Worm (Caenorhabditis elegans): Measurements from ENCODE around the gene T05C7.8.

Gene T05C7.8

ce11 chrIV:51219-51618, 25.0 kb upstream of the T05C7.8 start (continued):
- TF ChIP-seq elt-2 (tag; optimal IDR thresholded peaks at IDR 0.05) (peak; percentile 26), nhr-237 (tag; optimal IDR thresholded peaks at IDR 0.05) (peak; percentile 46), aha-1 (tag; optimal IDR thresholded peaks at IDR 0.05) (no peak), sup-37 (GFP tag; optimal IDR thresholded peaks at IDR 0.05) (no peak), hlh-17 (GFP tag; optimal IDR thresholded peaks at IDR 0.05; ENCODE audit: borderline replicate concordance) (no peak), lin-14 (GFP tag; optimal IDR thresholded peaks at IDR 0.05) (peak; percentile 78), nhr-20 (tag; optimal IDR thresholded peaks at IDR 0.05) (peak; percentile 67), hlh-4 (tag; optimal IDR thresholded peaks at IDR 0.05) (no peak), nhr-71 (tag; optimal IDR thresholded peaks at IDR 0.05) (peak; percentile 68), efl-1 (optimal IDR thresholded peaks at IDR 0.05) (peak; percentile 77 to 78), efl-1 (GFP tag; optimal IDR thresholded peaks at IDR 0.05 in 1 of 2) (peak; percentile 23 to 93), C04F5.9 (tag; optimal IDR thresholded peaks at IDR 0.05) (no peak), dsc-1 (tag; optimal IDR thresholded peaks at IDR 0.05) (no peak), ztf-11 (tag; optimal IDR thresholded peaks at IDR 0.05) (no peak), swsn-7 (tag; optimal IDR thresholded peaks at IDR 0.05) (peak; percentile 55), mab-9 (GFP tag; IDR thresholded peaks at IDR 0.05) (no peak), jun-1 (tag; optimal IDR thresholded peaks at IDR 0.05) (peak; percentile 71), xbp-1 (tag; optimal IDR thresholded peaks at IDR 0.05) (peak; percentile 10), mep-1 (tag; optimal IDR thresholded peaks at IDR 0.05) (peak; percentile 64)

- TF ChIP-seq lin-35 (GFP tag; optimal IDR thresholded peaks at IDR 0.05) (no peak), nhr-84 (tag; optimal IDR thresholded peaks at IDR 0.05) (no peak), lin-15B (tag; optimal IDR thresholded peaks at IDR 0.05) (no peak), irx-1 (tag; optimal IDR thresholded peaks at IDR 0.05) (no peak), ceh-63 (GFP tag; optimal IDR thresholded peaks at IDR 0.05) (no peak), ztf-4 (tag; optimal IDR thresholded peaks at IDR 0.05) (no peak), egl-27 (tag; optimal IDR thresholded peaks at IDR 0.05) (no peak), C34B4.2 (tag; optimal IDR thresholded peaks at IDR 0.05) (no peak), nhr-47 (tag; optimal IDR thresholded peaks at IDR 0.05) (no peak), sox-4 (tag; optimal IDR thresholded peaks at IDR 0.05) (no peak), nhr-90 (tag; optimal IDR thresholded peaks at IDR 0.05; ENCODE audit: poor library complexity) (no peak), hpl-2 (GFP tag; optimal IDR thresholded peaks at IDR 0.05) (no peak), tbx-2 (tag; optimal IDR thresholded peaks at IDR 0.05) (no peak), lir-3 (tag; optimal IDR thresholded peaks at IDR 0.05; ENCODE audit: poor library complexity) (no peak)
Measured at ce11 chrIV:53539-53938, 22.6 kb upstream of the T05C7.8 start, which contains the start of gene T05C7.4. Gene T05C7.4, minus strand, starts transcription at chrIV:53639.

ce11 chrIV:58818-59217, 17.4 kb upstream of the T05C7.8 start, which contains the start of gene T05C7.5:
Gene T05C7.5, minus strand, starts transcription at chrIV:58918.
- TF ChIP-seq snu-23 (GFP tag; optimal IDR thresholded peaks at IDR 0.05), result no peak
- no peak for TF ChIP-seq nhr-47 (tag; optimal IDR thresholded peaks at IDR 0.05)
- TF ChIP-seq aly-2 (tag; optimal IDR thresholded peaks at IDR 0.05), result no peak
- TF ChIP-seq lir-3 (tag; optimal IDR thresholded peaks at IDR 0.05; ENCODE audit: poor library complexity), result no peak
- TF ChIP-seq egl-13 (tag; optimal IDR thresholded peaks at IDR 0.05), result no peak
- no peak for TF ChIP-seq pqm-1 (tag; optimal IDR thresholded peaks at IDR 0.05)
- no peak for TF ChIP-seq nhr-90 (tag; optimal IDR thresholded peaks at IDR 0.05; ENCODE audit: poor library complexity)
- TF ChIP-seq ceh-88 (GFP tag; IDR thresholded peaks at IDR 0.05), result no peak
- TF ChIP-seq mab-9 (GFP tag; IDR thresholded peaks at IDR 0.05), result no peak
- no peak for TF ChIP-seq C16A3.4 (tag; optimal IDR thresholded peaks at IDR 0.05)
- TF ChIP-seq ztf-11 (tag; optimal IDR thresholded peaks at IDR 0.05), result no peak
- no peak for TF ChIP-seq lin-39 (tag; optimal IDR thresholded peaks at IDR 0.05)
- no peak for TF ChIP-seq unc-30 (tag; optimal IDR thresholded peaks at IDR 0.05)
- no peak for TF ChIP-seq ceh-90 (tag; optimal IDR thresholded peaks at IDR 0.05)
- TF ChIP-seq lin-15B (tag; optimal IDR thresholded peaks at IDR 0.05), result no peak
- no peak for TF ChIP-seq nhr-85 (tag)
- no peak for TF ChIP-seq ceh-63 (GFP tag; optimal IDR thresholded peaks at IDR 0.05)
- no peak for TF ChIP-seq tbx-2 (tag; optimal IDR thresholded peaks at IDR 0.05)
- no peak for TF ChIP-seq hpl-2 (GFP tag; optimal IDR thresholded peaks at IDR 0.05)

Data from whole organism, L1 larva.